Fruit fly (Drosophila melanogaster): ENCODE results near the gene hzg.

dm6 chr3L:16045083-16045830 is 40.7 kb upstream of the hzg start:
- peak; percentile 48 for TF ChIP-seq h (GFP tag; optimal IDR thresholded peaks at IDR 0.05)
- no peak for TF ChIP-seq sage (GFP tag; optimal IDR thresholded peaks at IDR 0.05)
- TF ChIP-seq lola (GFP tag; optimal IDR thresholded peaks at IDR 0.05) = no peak
- no peak for TF ChIP-seq tai (GFP tag; optimal IDR thresholded peaks at IDR 0.05)
- TF ChIP-seq jim (GFP tag; optimal IDR thresholded peaks at IDR 0.05) = no peak
- TF ChIP-seq pan (optimal IDR thresholded peaks at IDR 0.05) = no peak
- peak; percentile 58 for TF ChIP-seq OdsH (GFP tag; optimal IDR thresholded peaks at IDR 0.05)

All from whole organism, wandering third instar larva.